Fruit fly (Drosophila melanogaster) whole organism, pupa: ENCODE results near the gene Chrac-14.

Experiments used
- CG15710 ChIP-seq: fragments of 200-800 bp; sonication (Bioruptor generic); optimal IDR thresholded peaks from 2 replicates; lab custom pipeline; 2018; ENCODE audit warnings: missing biosample characterization, mild to moderate bottlenecking, missing genetic modification characterization, moderate library complexity
- Ets98B ChIP-seq: fragments of 200-800 bp; sonication (Bioruptor generic); IDR thresholded peaks from 2 replicates; pipeline ENCODE4 v1.3.6; 2022; ENCODE audit warnings: missing biosample characterization, missing genetic modification characterization
- gl ChIP-seq: fragments of 200-800 bp; sonication (Bioruptor generic); optimal IDR thresholded peaks from 2 replicates; lab custom pipeline; 2018; ENCODE audit warnings: missing biosample characterization, mild to moderate bottlenecking, missing genetic modification characterization

The Chrac-14 gene

dm6 chr2L:8481623-8482424, 44.6 kb downstream of the Chrac-14 start, which contains the start of gene CG43796:
Gene CG43796, plus strand, starts transcription at chr2L:8482374.
- no peak for TF ChIP-seq CG15710 (tag; lab: Kevin White, UChicago)

- TF ChIP-seq Ets98B, result peak; percentile 11; the same call in 1 of the 2 replicates
- TF ChIP-seq gl (tag; lab: Kevin White, UChicago), result no peak
These were observed 48.4 kb downstream of the Chrac-14 start for dm6 chr2L:8485562-8485961.
